Worm (Caenorhabditis elegans) whole organism, young adult: Measurements from ENCODE around the gene F26F12.5.

Experiments used
- C17E4.6 ChIP-seq: fragments of 200-800 bp; sonication (Bioruptor generic); IDR thresholded peaks from 2 replicates; pipeline ENCODE4 v1.3.6; 2022; ENCODE audit warnings: missing genetic modification reagents, missing genetic modification characterization, missing compliant biosample characterization
- F49E8.2 ChIP-seq: sonication (generic microtip); optimal IDR thresholded peaks from 3 replicates; lab custom pipeline; 2017; ENCODE audit warnings: missing genetic modification characterization, mild to moderate bottlenecking, missing compliant biosample characterization, antibody characterized with exemption, moderate library complexity; ENCODE audit not compliant: insufficient read depth

DNA sequence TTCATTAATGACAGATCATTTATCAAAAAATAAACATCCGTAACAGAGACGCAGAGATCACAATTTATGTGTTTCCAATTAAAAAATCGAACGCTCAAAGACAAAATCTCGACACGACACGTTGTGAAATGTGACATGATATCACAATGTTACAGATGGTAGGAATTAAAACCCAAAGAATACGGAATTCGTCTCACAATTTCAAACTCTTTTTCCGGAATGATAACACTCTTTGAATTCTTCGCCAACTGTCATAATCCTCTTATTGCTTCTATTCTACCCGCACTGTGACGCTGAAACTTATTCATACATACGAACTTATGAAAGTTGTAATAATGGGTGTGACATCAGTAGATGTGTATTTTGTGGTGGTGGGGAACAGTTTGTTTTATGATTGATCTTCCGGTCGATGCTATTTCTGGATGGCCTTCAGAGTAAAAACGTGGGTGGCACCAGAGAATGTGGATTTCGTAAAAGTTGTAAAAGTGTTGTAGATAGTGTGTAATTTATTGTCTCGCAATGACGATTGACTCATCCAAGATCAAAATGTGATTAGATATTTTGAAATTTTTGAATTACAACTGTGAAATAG, 48.4 kb downstream of the F26F12.5 start:
- TF ChIP-seq F49E8.2 (tag; lab: Kevin White, UChicago) (no peak), C17E4.6 (GFP tag; lab: Robert Waterston, UW) (no peak)
